Worm (Caenorhabditis elegans) whole organism, L3 larva: ENCODE data around the gene T26C5.4.

Experiments
- ama-1 ChIP-seq: fragments of 150-350 bp; optimal IDR thresholded peaks from 2 replicates; lab custom pipeline; 2018
- jun-1 ChIP-seq: fragments of 150-350 bp; optimal IDR thresholded peaks from 2 replicates; lab custom pipeline; 2014; ENCODE audit warnings: missing biosample characterization, missing genetic modification reagents, missing genetic modification characterization
- nhr-11 ChIP-seq: fragments of 150-350 bp; optimal IDR thresholded peaks from 2 replicates; lab custom pipeline; 2014; ENCODE audit warnings: missing biosample characterization, missing genetic modification characterization
- nhr-12 ChIP-seq: fragments of 150-350 bp; optimal IDR thresholded peaks from 2 replicates; lab custom pipeline; 2014; ENCODE audit warnings: missing biosample characterization, missing genetic modification characterization
- nhr-237 ChIP-seq: fragments of 150-350 bp; optimal IDR thresholded peaks from 2 replicates; lab custom pipeline; 2014; ENCODE audit warnings: missing biosample characterization, missing genetic modification characterization
- nhr-76 ChIP-seq: fragments of 150-350 bp; sonication (generic microtip); optimal IDR thresholded peaks from 5 replicates; lab custom pipeline; 2014; ENCODE audit warnings: missing biosample characterization, missing genetic modification characterization
- pha-4 ChIP-seq: fragments of 150-350 bp; optimal IDR thresholded peaks from 2 replicates; lab custom pipeline; 2014; ENCODE audit warnings: missing biosample characterization, missing genetic modification reagents, missing genetic modification characterization
- snpc-4 ChIP-seq: fragments of 150-350 bp; optimal IDR thresholded peaks from 2 replicates; lab custom pipeline; 2014; ENCODE audit warnings: missing biosample characterization, missing genetic modification characterization
- zag-1 ChIP-seq: fragments of 150-350 bp; optimal IDR thresholded peaks from 2 replicates; lab custom pipeline; 2014; ENCODE audit warnings: missing biosample characterization, missing genetic modification characterization

DNA sequence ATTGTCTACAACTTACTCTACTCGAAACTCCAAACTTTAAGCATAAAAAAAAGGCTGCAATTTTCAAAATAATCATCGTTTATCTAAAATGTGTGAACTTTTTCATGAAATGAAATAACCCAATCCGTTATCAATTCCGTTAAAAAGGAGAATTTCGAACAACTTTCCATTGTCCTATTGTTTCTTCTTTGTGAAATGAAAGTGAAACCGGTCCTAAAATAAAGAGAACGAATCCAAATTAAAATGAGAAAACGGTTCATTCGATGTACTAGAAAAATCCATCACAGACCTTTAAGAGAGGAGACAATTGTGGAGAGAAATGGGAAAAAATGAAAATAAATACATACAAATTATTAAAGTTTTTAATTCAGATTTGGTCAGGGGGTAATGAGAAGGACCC, 45.4 kb upstream of the T26C5.4 start, which contains the start of gene C01G6.9:
- TF ChIP-seq pha-4 (tag; lab: Kevin White, UChicago) (no peak), ama-1 (no peak), jun-1 (tag; lab: Kevin White, UChicago) (no peak), nhr-11 (no peak), snpc-4 (tag; lab: Kevin White, UChicago) (no peak), nhr-237 (tag; lab: Kevin White, UChicago) (no peak), nhr-76 (no peak), zag-1 (tag; lab: Kevin White, UChicago) (no peak), nhr-12 (tag; lab: Kevin White, UChicago) (no peak)
